Worm (Caenorhabditis elegans): ENCODE results near the gene srj-53.

The srj-53 gene

DNA sequence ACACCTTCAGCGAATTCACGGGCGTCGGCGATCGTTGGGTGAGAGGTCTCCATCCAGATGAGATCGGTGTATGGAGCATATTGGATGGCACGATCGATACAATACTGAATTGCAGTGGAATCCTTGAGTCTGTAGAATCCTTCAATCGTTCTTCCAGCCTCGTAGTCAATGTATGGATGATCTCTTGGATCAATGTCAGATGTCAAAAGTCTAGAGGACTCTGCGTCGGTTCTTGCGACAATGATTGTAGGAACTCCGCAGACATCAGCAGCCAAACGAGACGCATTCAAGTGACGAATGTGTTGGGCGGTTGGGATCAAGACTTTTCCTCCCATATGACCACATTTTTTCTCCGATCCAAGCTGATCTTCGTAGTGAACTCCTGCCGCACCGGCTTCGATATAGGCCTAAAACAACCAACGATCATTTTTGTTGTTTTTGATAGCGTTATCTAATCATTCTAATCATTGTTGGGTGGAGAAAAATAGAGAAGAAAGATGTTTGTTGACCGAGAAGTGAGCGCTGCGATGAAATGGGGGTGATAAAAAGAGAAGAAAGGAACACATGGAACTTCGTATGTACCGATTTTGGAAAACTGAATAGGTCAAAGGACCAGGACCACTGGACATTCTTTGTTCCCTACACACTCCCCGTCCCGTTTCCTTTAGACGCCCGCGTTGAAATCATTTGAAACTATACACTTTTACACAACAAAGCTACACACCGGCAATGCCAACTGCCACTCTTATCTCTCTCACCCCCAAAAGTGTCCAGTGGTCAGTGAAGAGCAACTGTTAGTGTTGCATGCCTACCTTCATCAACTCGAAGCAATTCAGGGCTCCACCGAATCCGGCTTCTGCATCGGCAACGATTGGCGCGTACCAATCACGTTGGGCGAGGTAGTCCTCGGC, 32.3 kb upstream of the srj-53 start:
- TF ChIP-seq lsy-2 (tag; optimal IDR thresholded peaks at IDR 0.05) (peak in 1 of 2 experiments; percentile 23), nhr-6 (tag; optimal IDR thresholded peaks at IDR 0.05) (peak; percentile 59), blmp-1 (tag; optimal IDR thresholded peaks at IDR 0.05; ENCODE audit: insufficient read depth) (no peak), fos-1 (tag; optimal IDR thresholded peaks at IDR 0.05) (peak; percentile 1), lin-11 (tag; optimal IDR thresholded peaks at IDR 0.05) (peak; percentile 38), ama-1 (optimal IDR thresholded peaks at IDR 0.05) (peak; percentile 76), crh-2 (tag; optimal IDR thresholded peaks at IDR 0.05) (peak; percentile 24), sma-3 (GFP tag; optimal IDR thresholded peaks at IDR 0.05) (no peak), unc-55 (GFP tag; optimal IDR thresholded peaks at IDR 0.05) (no peak), nhr-129 (tag; optimal IDR thresholded peaks at IDR 0.05) (peak; percentile 19), nhr-21 (tag; optimal IDR thresholded peaks at IDR 0.05) (peak; percentile 41), lin-13 (GFP tag; optimal IDR thresholded peaks at IDR 0.05) (peak; percentile 48), nhr-12 (tag; optimal IDR thresholded peaks at IDR 0.05) (no peak), sma-9 (GFP tag; optimal IDR thresholded peaks at IDR 0.05) (peak; percentile 20), sma-9 (tag; optimal IDR thresholded peaks at IDR 0.05) (no peak)

DNA sequence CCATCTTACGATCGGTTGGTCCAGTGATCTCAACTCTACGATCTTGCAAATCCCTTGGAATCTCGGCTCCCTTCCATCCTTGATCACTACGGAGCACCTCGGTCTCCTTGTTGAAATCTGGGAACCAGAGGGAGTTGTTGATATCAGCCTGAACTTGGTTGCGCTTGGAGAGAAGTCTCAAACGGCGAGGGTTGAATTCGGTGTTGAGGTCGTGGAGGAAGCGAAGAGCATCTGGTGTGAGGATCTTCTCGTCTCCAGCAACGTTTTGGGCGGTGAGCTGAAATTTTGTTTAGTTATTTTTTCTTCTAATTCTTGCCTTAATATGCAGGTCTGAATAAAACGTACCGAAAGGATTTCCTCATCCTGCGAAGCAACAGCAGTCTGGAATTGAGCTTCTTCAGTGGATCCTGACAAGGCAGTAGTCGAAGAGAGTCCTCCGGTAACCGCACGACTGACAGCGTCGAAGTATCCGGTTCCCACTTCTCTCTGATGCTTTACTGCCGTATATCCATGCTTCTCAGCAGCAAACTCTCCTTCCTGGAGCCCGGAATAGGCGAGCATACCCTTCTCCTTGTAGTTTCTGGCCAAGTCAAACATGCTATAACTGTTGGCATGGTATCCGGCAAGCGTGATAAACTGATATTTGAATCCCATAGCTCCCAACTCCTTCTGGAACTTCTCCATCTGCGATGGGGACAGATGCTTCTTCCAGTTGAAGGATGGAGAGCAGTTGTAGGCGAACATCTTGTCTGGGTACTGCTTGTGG, 31.5 kb upstream of the srj-53 start:
- TF ChIP-seq lin-39 (tag; optimal IDR thresholded peaks at IDR 0.05) (no peak), peb-1 (tag; optimal IDR thresholded peaks at IDR 0.05) (no peak), R02D3.7 (tag; optimal IDR thresholded peaks at IDR 0.05) (no peak), nhr-77 (tag; optimal IDR thresholded peaks at IDR 0.05) (no peak), zag-1 (tag; optimal IDR thresholded peaks at IDR 0.05) (no peak), unc-62 (GFP tag; optimal IDR thresholded peaks at IDR 0.05) (no peak), nhr-6 (tag; optimal IDR thresholded peaks at IDR 0.05) (no peak), Y55F3AM.14 (GFP tag; optimal IDR thresholded peaks at IDR 0.05) (peak; percentile 27), gmeb-1 (tag; optimal IDR thresholded peaks at IDR 0.05) (no peak), aly-2 (tag; optimal IDR thresholded peaks at IDR 0.05) (no peak), egl-27 (tag; optimal IDR thresholded peaks at IDR 0.05) (no peak), elt-1 (tag; optimal IDR thresholded peaks at IDR 0.05) (no peak), nhr-11 (tag; optimal IDR thresholded peaks at IDR 0.05) (no peak), fos-1 (tag; optimal IDR thresholded peaks at IDR 0.05) (no peak), nhr-21 (tag; optimal IDR thresholded peaks at IDR 0.05) (no peak), ztf-4 (tag; optimal IDR thresholded peaks at IDR 0.05) (no peak), nhr-25 (tag; optimal IDR thresholded peaks at IDR 0.05) (no peak), sma-3 (GFP tag; optimal IDR thresholded peaks at IDR 0.05) (no peak), lsy-2 (tag; optimal IDR thresholded peaks at IDR 0.05) (peak in 1 of 2 experiments; percentile 29), mdl-1 (tag; optimal IDR thresholded peaks at IDR 0.05) (no peak), ama-1 (optimal IDR thresholded peaks at IDR 0.05) (peak; percentile 94), dmd-4 (tag; optimal IDR thresholded peaks at IDR 0.05) (no peak), ceh-16 (tag; optimal IDR thresholded peaks at IDR 0.05) (no peak), sma-9 (GFP tag; optimal IDR thresholded peaks at IDR 0.05) (no peak), sma-9 (tag; optimal IDR thresholded peaks at IDR 0.05) (no peak), snpc-4 (tag; optimal IDR thresholded peaks at IDR 0.05) (no peak), lin-13 (GFP tag; optimal IDR thresholded peaks at IDR 0.05) (no peak), skn-1 (tag; optimal IDR thresholded peaks at IDR 0.05) (no peak), nhr-237 (tag; optimal IDR thresholded peaks at IDR 0.05) (no peak), mab-5 (tag; optimal IDR thresholded peaks at IDR 0.05) (no peak), crh-2 (tag; optimal IDR thresholded peaks at IDR 0.05) (peak; percentile 14), nhr-10 (tag; optimal IDR thresholded peaks at IDR 0.05) (no peak)

Measured in whole organism, L2 larva.